Worm (Caenorhabditis elegans) whole organism, dauer: Measurements from ENCODE around the gene tmem-24.

Experiments used
- unc-62 ChIP-seq: sonication (generic microtip); optimal IDR thresholded peaks from 2 replicates; lab custom pipeline; 2017; ENCODE audit warnings: missing biosample characterization, missing genetic modification reagents, missing genetic modification characterization

tmem-24 gene

DNA sequence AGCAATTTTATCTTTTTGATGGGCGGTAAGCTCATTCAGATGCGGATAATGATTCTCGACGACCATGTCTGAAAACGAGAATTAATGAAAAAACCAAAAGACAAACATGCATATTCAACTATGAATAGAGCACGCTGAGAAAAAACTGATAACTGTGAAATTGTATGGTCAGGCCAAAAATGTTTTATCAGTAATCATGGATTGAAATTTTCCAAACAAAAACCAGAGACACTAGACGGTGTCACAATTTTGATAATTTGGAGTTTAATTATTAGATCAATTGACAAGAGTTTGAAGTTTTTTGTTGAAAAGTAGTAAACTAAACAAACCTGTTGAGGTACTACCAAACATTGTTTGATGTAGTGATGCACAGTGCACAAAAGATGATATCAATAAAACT, 44.3 kb downstream of the tmem-24 start, which contains the start of gene cgr-1:
cgr-1 (minus strand) TSS at position 68 of the 400 bp plus-strand sequence.
- no peak for TF ChIP-seq unc-62 (GFP tag; lab: Kevin White, UChicago)

ce11 chrX:3599860-3600259, 44.8 kb downstream of the tmem-24 start:
- no peak for TF ChIP-seq unc-62 (GFP tag; lab: Kevin White, UChicago)

DNA sequence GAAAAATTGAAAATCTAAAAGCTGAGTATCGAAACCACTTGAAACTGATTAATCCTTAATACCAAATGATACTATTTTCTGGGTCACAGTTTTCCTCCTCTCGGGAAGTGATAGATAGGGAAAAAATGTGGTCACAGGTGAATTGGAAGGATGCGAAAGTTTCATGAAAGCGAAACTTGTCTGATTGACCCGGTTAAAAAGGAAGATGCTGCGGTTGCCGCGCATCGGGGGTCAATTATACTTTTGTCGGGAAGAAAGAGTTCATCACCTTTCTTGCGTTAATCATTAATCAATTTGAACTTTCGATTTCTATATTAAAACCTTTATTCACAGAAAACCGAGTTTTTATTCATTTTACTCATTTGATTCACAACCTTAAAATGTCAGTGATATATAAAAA, 47.7 kb downstream of the tmem-24 start:
- no peak for TF ChIP-seq unc-62 (GFP tag; lab: Kevin White, UChicago)

DNA sequence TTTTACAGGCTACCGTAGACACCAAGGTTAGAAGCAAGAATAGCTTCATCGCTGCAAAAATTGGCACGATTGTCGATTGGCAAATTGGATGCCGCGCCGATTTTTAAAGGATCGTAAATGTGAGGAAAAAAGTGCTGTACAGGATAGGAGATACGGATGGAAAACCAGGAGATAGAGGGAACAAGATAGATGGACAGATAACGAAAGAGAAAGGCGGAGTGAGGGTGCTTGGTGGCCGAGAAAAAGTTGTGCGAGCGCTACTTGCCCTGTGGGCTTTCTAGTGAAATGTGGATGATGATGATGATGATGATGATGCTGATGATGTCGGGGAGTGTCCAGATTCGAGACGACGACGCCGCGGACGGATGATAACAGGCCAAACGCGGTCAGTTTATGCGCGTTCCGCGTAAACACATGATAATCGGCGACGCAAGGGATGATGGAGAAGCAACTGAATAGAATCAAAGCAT, 48.4 kb downstream of the tmem-24 start, which contains the start of gene T27A10.6:
T27A10.6 (minus strand) TSS at position 51 of the 470 bp plus-strand sequence.
- no peak for TF ChIP-seq unc-62 (GFP tag; lab: Kevin White, UChicago)

DNA sequence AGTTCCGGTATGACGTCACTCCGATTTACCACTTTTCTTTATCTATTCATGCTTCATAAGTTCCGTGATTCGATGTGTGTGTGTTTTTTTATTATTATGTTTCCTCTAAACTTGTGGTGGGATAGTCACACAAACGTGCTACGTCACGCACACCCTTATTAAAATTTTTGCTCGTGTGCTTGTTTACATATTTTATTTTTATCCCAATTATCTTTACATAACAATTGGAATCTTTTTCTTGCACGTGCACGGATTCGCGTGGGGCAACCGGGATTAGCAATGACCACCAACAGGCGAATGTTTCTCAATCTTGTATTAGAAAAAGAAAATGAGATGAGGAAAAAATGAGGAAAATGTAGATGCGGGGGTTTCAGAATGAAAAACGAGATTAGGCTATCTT, 54.2 kb downstream of the tmem-24 start:
- TF ChIP-seq unc-62 (GFP tag; lab: Kevin White, UChicago) = no peak
